Worm (Caenorhabditis elegans) whole organism, L2 larva: Measurements from ENCODE around the gene C26B2.7.
A peak's percentile ranks its signal among the peaks of the same experiment; 100 is the strongest.

Source experiments
- C34F6.9 ChIP-seq: fragments of 150-350 bp; optimal IDR thresholded peaks from 2 replicates; lab custom pipeline; 2014; ENCODE audit warnings: missing biosample characterization, missing genetic modification characterization
- F13H6.1 ChIP-seq: sonication (generic microtip); optimal IDR thresholded peaks from 2 replicates; lab custom pipeline; 2016; ENCODE audit warnings: missing genetic modification characterization, missing compliant biosample characterization
- R02D3.7 ChIP-seq: fragments of 150-350 bp; optimal IDR thresholded peaks from 2 replicates; lab custom pipeline; 2014; ENCODE audit warnings: missing biosample characterization, missing genetic modification characterization
- Y55F3AM.14 ChIP-seq: fragments of 200-800 bp; sonication (Bioruptor generic); optimal IDR thresholded peaks from 2 replicates; lab custom pipeline; 2018; ENCODE audit warnings: mild to moderate bottlenecking, missing genetic modification characterization, missing compliant biosample characterization
- ZK546.5 ChIP-seq: sonication (generic microtip); optimal IDR thresholded peaks from 2 replicates; lab custom pipeline; 2017; ENCODE audit warnings: missing biosample characterization, missing genetic modification characterization
- alr-1 ChIP-seq: fragments of 150-350 bp; optimal IDR thresholded peaks from 2 replicates; lab custom pipeline; 2014; ENCODE audit warnings: missing biosample characterization, missing genetic modification characterization
- aly-2 ChIP-seq: fragments of 150-350 bp; optimal IDR thresholded peaks from 2 replicates; lab custom pipeline; 2014; ENCODE audit warnings: missing biosample characterization, missing genetic modification characterization
- ama-1 ChIP-seq: fragments of 150-350 bp; optimal IDR thresholded peaks from 2 replicates; lab custom pipeline; 2018; ENCODE audit warnings: inconsistent platforms
- blmp-1 ChIP-seq: sonication (generic microtip); optimal IDR thresholded peaks from 2 replicates; lab custom pipeline; 2017; ENCODE audit warnings: missing genetic modification characterization, mild to moderate bottlenecking, missing compliant biosample characterization, antibody characterized with exemption, moderate library complexity; ENCODE audit not compliant: insufficient read depth
- ceh-82 ChIP-seq: fragments of 150-350 bp; optimal IDR thresholded peaks from 2 replicates; lab custom pipeline; 2014; ENCODE audit warnings: missing biosample characterization, missing genetic modification characterization
- crh-2 ChIP-seq: sonication (generic microtip); optimal IDR thresholded peaks from 2 replicates; lab custom pipeline; 2017; ENCODE audit warnings: missing biosample characterization, missing genetic modification characterization
- dmd-4 ChIP-seq: sonication (generic microtip); optimal IDR thresholded peaks from 2 replicates; lab custom pipeline; 2017; ENCODE audit warnings: missing biosample characterization, missing genetic modification characterization
- egl-27 ChIP-seq: sonication (generic microtip); optimal IDR thresholded peaks from 3 replicates; lab custom pipeline; 2017; ENCODE audit warnings: missing biosample characterization, missing genetic modification reagents, missing genetic modification characterization
- elt-1 ChIP-seq: fragments of 150-350 bp; optimal IDR thresholded peaks from 2 replicates; lab custom pipeline; 2014; ENCODE audit warnings: missing biosample characterization, missing genetic modification characterization
- elt-3 ChIP-seq: sonication (generic microtip); optimal IDR thresholded peaks from 2 replicates; lab custom pipeline; 2017; ENCODE audit warnings: missing biosample characterization, missing genetic modification characterization
- fos-1 ChIP-seq: fragments of 150-350 bp; optimal IDR thresholded peaks from 2 replicates; lab custom pipeline; 2014; ENCODE audit warnings: missing biosample characterization, missing genetic modification characterization
- gmeb-1 ChIP-seq: fragments of 150-350 bp; optimal IDR thresholded peaks from 2 replicates; lab custom pipeline; 2014; ENCODE audit warnings: missing biosample characterization, missing genetic modification characterization
- lsy-2 ChIP-seq, 2 experiments: fragments of 150-350 bp in 1 of 2; sonication (generic microtip) in 1 of 2; optimal IDR thresholded peaks; 2 replicates each; lab custom pipeline; 2014 to 2017; ENCODE audit warnings: missing biosample characterization in 2 of 2, missing genetic modification characterization in 2 of 2
- mab-5 ChIP-seq: fragments of 150-350 bp; optimal IDR thresholded peaks from 2 replicates; lab custom pipeline; 2014; ENCODE audit warnings: missing biosample characterization, missing genetic modification characterization
- mdl-1 ChIP-seq, 2 experiments: fragments of 150-350 bp in 1 of 2; sonication (generic microtip) in 1 of 2; optimal IDR thresholded peaks; 2 replicates each; lab custom pipeline; 2017; ENCODE audit warnings: missing biosample characterization in 2 of 2, missing genetic modification characterization in 2 of 2
- nhr-10 ChIP-seq: sonication (generic microtip); optimal IDR thresholded peaks from 2 replicates; lab custom pipeline; 2017; ENCODE audit warnings: missing biosample characterization, missing genetic modification characterization
- nhr-12 ChIP-seq: fragments of 150-350 bp; optimal IDR thresholded peaks from 2 replicates; lab custom pipeline; 2014; ENCODE audit warnings: missing biosample characterization, missing genetic modification characterization
- nhr-129 ChIP-seq: fragments of 150-350 bp; optimal IDR thresholded peaks from 2 replicates; lab custom pipeline; 2014; ENCODE audit warnings: missing biosample characterization, missing genetic modification characterization
- nhr-21 ChIP-seq: fragments of 150-350 bp; optimal IDR thresholded peaks from 2 replicates; lab custom pipeline; 2014; ENCODE audit warnings: missing biosample characterization, missing genetic modification characterization
- nhr-237 ChIP-seq: fragments of 150-350 bp; optimal IDR thresholded peaks from 2 replicates; lab custom pipeline; 2014; ENCODE audit warnings: missing biosample characterization, missing genetic modification characterization
- nhr-25 ChIP-seq: fragments of 150-350 bp; sonication (generic microtip); optimal IDR thresholded peaks from 3 replicates; lab custom pipeline; 2014; ENCODE audit warnings: missing biosample characterization, missing genetic modification characterization
- nhr-6 ChIP-seq: fragments of 150-350 bp; optimal IDR thresholded peaks from 2 replicates; lab custom pipeline; 2014; ENCODE audit warnings: missing biosample characterization, missing genetic modification characterization
- nhr-77 ChIP-seq: fragments of 150-350 bp; optimal IDR thresholded peaks from 2 replicates; lab custom pipeline; 2014; ENCODE audit warnings: missing biosample characterization, missing genetic modification characterization
- peb-1 ChIP-seq: fragments of 150-350 bp; optimal IDR thresholded peaks from 2 replicates; lab custom pipeline; 2014; ENCODE audit warnings: missing biosample characterization, missing genetic modification characterization
- sem-4 ChIP-seq: fragments of 150-350 bp; optimal IDR thresholded peaks from 2 replicates; lab custom pipeline; 2014; ENCODE audit warnings: missing biosample characterization, missing genetic modification reagents, missing genetic modification characterization
- skn-1 ChIP-seq: sonication (generic microtip); optimal IDR thresholded peaks from 2 replicates; lab custom pipeline; 2017; ENCODE audit warnings: missing biosample characterization, missing genetic modification characterization
- sma-3 ChIP-seq: sonication (generic microtip); optimal IDR thresholded peaks from 2 replicates; lab custom pipeline; 2016; ENCODE audit warnings: missing genetic modification reagents, missing genetic modification characterization, missing compliant biosample characterization
- sma-9 ChIP-seq, 2 experiments: fragments of 150-350 bp in 1 of 2; sonication (generic microtip) in 1 of 2; optimal IDR thresholded peaks; 2 replicates each; lab custom pipeline; 2014 to 2016; ENCODE audit warnings: missing genetic modification characterization in 2 of 2, mild to moderate bottlenecking in 1 of 2, missing biosample characterization in 1 of 2, missing compliant biosample characterization in 1 of 2, missing genetic modification reagents in 1 of 2, moderate library complexity in 1 of 2
- snpc-4 ChIP-seq: fragments of 150-350 bp; optimal IDR thresholded peaks from 2 replicates; lab custom pipeline; 2014; ENCODE audit warnings: missing biosample characterization, missing genetic modification characterization
- unc-62 ChIP-seq: fragments of 150-350 bp; optimal IDR thresholded peaks from 2 replicates; lab custom pipeline; 2014; ENCODE audit warnings: missing biosample characterization, missing genetic modification reagents, missing genetic modification characterization
- zag-1 ChIP-seq: fragments of 150-350 bp; optimal IDR thresholded peaks from 2 replicates; lab custom pipeline; 2014; ENCODE audit warnings: missing biosample characterization, missing genetic modification characterization
- ztf-1 ChIP-seq: fragments of 200-800 bp; sonication (Bioruptor generic); conservative IDR thresholded peaks from 2 replicates; pipeline ENCODE4 v1.3.6; 2022; ENCODE audit warnings: missing genetic modification characterization, missing compliant biosample characterization

C26B2.7 gene

DNA sequence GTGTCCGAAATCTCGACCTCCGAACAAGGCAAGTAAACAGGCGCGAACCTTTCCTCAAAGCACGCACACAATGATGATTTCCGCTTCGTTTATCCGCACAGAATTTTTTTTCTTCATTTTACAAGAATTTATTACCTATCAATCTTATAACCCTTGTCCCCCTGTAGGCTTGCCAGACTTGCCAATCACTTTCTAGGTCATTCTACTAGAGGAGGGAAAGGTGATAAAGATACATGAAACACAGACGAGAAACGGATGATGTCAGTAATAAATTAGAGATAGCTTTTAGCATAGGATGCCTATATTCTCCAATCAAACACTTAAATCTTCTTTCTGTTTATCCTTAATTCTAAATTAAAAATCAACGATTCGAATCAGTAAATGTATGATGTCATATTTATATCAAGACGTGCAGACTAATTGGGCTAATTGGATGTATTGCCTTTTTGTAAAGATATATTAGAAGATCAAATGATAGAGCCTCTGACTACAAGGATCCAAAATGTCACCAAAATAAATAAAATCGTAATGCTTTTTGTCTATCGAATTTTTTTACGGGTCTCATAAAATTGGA lies 11.3 kb downstream of the C26B2.7 start:
- TF ChIP-seq snpc-4 (tag; lab: Kevin White, UChicago) (no peak), nhr-237 (tag; lab: Kevin White, UChicago) (no peak), dmd-4 (tag; lab: Kevin White, UChicago) (no peak), nhr-129 (tag; lab: Kevin White, UChicago) (no peak), ztf-1 (no peak), sma-3 (GFP tag; lab: Kevin White, UChicago) (peak; percentile 51), gmeb-1 (tag; lab: Kevin White, UChicago) (no peak), sma-9 (GFP tag; optimal IDR thresholded peaks at IDR 0.05; lab: Kevin White, UChicago) (peak; percentile 33), sma-9 (tag; optimal IDR thresholded peaks at IDR 0.05; lab: Kevin White, UChicago) (no peak), ama-1 (lab: Kevin White, UChicago) (no peak), nhr-25 (tag; lab: Kevin White, UChicago) (peak; percentile 9), nhr-12 (tag; lab: Kevin White, UChicago) (no peak), nhr-21 (tag; lab: Kevin White, UChicago) (peak; percentile 65), sem-4 (tag; lab: Kevin White, UChicago) (no peak), blmp-1 (tag; lab: Kevin White, UChicago) (peak; percentile 23), ZK546.5 (tag; lab: Kevin White, UChicago) (no peak), elt-3 (tag; lab: Kevin White, UChicago) (no peak), Y55F3AM.14 (no peak), unc-62 (GFP tag; lab: Kevin White, UChicago) (no peak), crh-2 (tag; lab: Kevin White, UChicago) (no peak), C34F6.9 (tag; lab: Kevin White, UChicago) (no peak), nhr-6 (tag; lab: Kevin White, UChicago) (no peak)

DNA sequence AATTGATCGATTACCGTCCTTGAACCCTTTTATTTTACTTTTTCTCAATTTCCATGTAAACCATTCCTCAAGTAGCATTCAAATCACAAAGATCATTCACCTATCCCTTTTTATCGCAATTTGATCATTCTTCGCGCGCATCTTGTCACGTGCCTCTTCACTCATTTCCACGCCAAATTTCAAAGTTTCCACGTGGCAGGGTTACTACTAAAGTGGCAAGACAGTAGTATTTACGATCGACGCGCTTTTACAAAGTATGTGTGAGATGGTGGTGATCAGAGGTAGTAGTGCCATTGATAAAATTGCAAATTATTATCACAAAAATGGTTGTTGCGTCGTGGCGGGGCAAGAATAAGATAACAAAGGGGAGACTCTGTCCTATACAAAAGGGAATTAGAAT lies 12.3 kb downstream of the C26B2.7 start:
- TF ChIP-seq ama-1 (lab: Kevin White, UChicago) (peak; percentile 34), nhr-237 (tag; lab: Kevin White, UChicago) (no peak), fos-1 (tag; lab: Kevin White, UChicago) (peak; percentile 61), sem-4 (tag; lab: Kevin White, UChicago) (peak; percentile 12), snpc-4 (tag; lab: Kevin White, UChicago) (no peak), peb-1 (no peak), nhr-25 (tag; lab: Kevin White, UChicago) (peak; percentile 95), R02D3.7 (no peak), nhr-21 (tag; lab: Kevin White, UChicago) (peak; percentile 95), Y55F3AM.14 (peak; percentile 55), aly-2 (tag; lab: Kevin White, UChicago) (no peak), ztf-1 (no peak), sma-3 (GFP tag; lab: Kevin White, UChicago) (peak; percentile 92), unc-62 (GFP tag; lab: Kevin White, UChicago) (no peak), gmeb-1 (tag; lab: Kevin White, UChicago) (peak; percentile 69), zag-1 (no peak), alr-1 (tag; lab: Kevin White, UChicago) (no peak), F13H6.1 (tag; lab: Kevin White, UChicago) (peak; percentile 67), nhr-129 (tag; lab: Kevin White, UChicago) (peak; percentile 65), ZK546.5 (tag; lab: Kevin White, UChicago) (no peak), nhr-77 (tag; lab: Kevin White, UChicago) (no peak), nhr-6 (tag; lab: Kevin White, UChicago) (peak; percentile 69), mab-5 (tag; lab: Kevin White, UChicago) (no peak), nhr-10 (tag; lab: Kevin White, UChicago) (no peak), elt-1 (tag; lab: Kevin White, UChicago) (no peak), skn-1 (tag; lab: Kevin White, UChicago) (no peak), mdl-1 (tag; optimal IDR thresholded peaks at IDR 0.05; lab: Kevin White, UChicago) (peak; percentile 78 to 83), lsy-2 (tag; optimal IDR thresholded peaks at IDR 0.05; lab: Kevin White, UChicago) (peak in 1 of 2 experiments; percentile 33), crh-2 (tag; lab: Kevin White, UChicago) (peak; percentile 99), ceh-82 (tag; lab: Kevin White, UChicago) (no peak), egl-27 (peak; percentile 44), sma-9 (GFP tag; optimal IDR thresholded peaks at IDR 0.05; lab: Kevin White, UChicago) (peak; percentile 97), sma-9 (tag; optimal IDR thresholded peaks at IDR 0.05; lab: Kevin White, UChicago) (no peak), blmp-1 (tag; lab: Kevin White, UChicago) (peak; percentile 89), C34F6.9 (tag; lab: Kevin White, UChicago) (no peak)
